Worm (Caenorhabditis elegans) whole organism, L4 larva: ENCODE results near the gene F07G11.2.
"Not testable (repeated sequence)": the region's sequence is repeated elsewhere in the genome, so short reads cannot be mapped to it uniquely, and the experiment has no call there.

Source experiments
- D1046.2 ChIP-seq: fragments of 200-800 bp; sonication (Bioruptor generic); IDR thresholded peaks from 2 replicates; pipeline ENCODE4 v1.3.6; 2022; ENCODE audit warnings: missing genetic modification characterization, missing compliant biosample characterization
- F26F4.8 ChIP-seq: fragments of 200-800 bp; sonication (Bioruptor generic); conservative IDR thresholded peaks from 2 replicates; pipeline ENCODE4 v1.3.6; 2022; ENCODE audit warnings: missing genetic modification characterization, missing compliant biosample characterization
- F44E2.7 ChIP-seq: fragments of 200-800 bp; sonication (Bioruptor generic); IDR thresholded peaks from 2 replicates; pipeline ENCODE4 v2.1.2; 2022; ENCODE audit warnings: missing genetic modification characterization, missing compliant biosample characterization
- R02D3.7 ChIP-seq: fragments of 150-350 bp; sonication (generic microtip); optimal IDR thresholded peaks from 3 replicates; lab custom pipeline; 2014; ENCODE audit warnings: missing biosample characterization, missing genetic modification characterization
- Y48G9A.11 ChIP-seq: fragments of 200-800 bp; sonication (Bioruptor generic); IDR thresholded peaks from 2 replicates; pipeline ENCODE4 v1.3.6; 2022; ENCODE audit warnings: missing genetic modification reagents, missing genetic modification characterization, missing compliant biosample characterization
- aha-1 ChIP-seq: fragments of 150-350 bp; peaks from one replicate; lab custom pipeline; 2014; ENCODE audit warnings: missing biosample characterization, missing genetic modification characterization
- attf-4 ChIP-seq: sonication (generic microtip); optimal IDR thresholded peaks from 3 replicates; lab custom pipeline; 2017; ENCODE audit warnings: missing biosample characterization, missing genetic modification characterization
- ceh-20 ChIP-seq: fragments of 200-800 bp; sonication (Bioruptor generic); IDR thresholded peaks from 2 replicates; pipeline ENCODE4 v1.3.6; 2022; ENCODE audit warnings: missing genetic modification reagents, missing genetic modification characterization, missing compliant biosample characterization
- ceh-28 ChIP-seq: fragments of 150-350 bp; optimal IDR thresholded peaks from 2 replicates; lab custom pipeline; 2014; ENCODE audit warnings: missing biosample characterization, missing genetic modification reagents, missing genetic modification characterization
- ceh-62 ChIP-seq: sonication (generic microtip); optimal IDR thresholded peaks from 2 replicates; lab custom pipeline; 2017; ENCODE audit warnings: missing biosample characterization, missing genetic modification characterization
- egl-27 ChIP-seq: sonication (generic microtip); optimal IDR thresholded peaks from 3 replicates; lab custom pipeline; 2017; ENCODE audit warnings: missing biosample characterization, missing genetic modification reagents, missing genetic modification characterization
- gei-8 ChIP-seq: fragments of 200-800 bp; sonication (Bioruptor generic); optimal IDR thresholded peaks from 2 replicates; lab custom pipeline; 2018; ENCODE audit warnings: mild to moderate bottlenecking, missing genetic modification characterization, missing compliant biosample characterization
- hif-1 ChIP-seq, 2 experiments: sonication (generic microtip); optimal IDR thresholded peaks; 2 replicates each; lab custom pipeline; 2016 to 2017; ENCODE audit warnings: missing compliant biosample characterization in 2 of 2, missing genetic modification characterization in 2 of 2, missing genetic modification reagents in 2 of 2, missing genotype in 2 of 2, mild to moderate bottlenecking in 1 of 2
- hlh-30 ChIP-seq: sonication (generic microtip); optimal IDR thresholded peaks from 2 replicates; lab custom pipeline; 2017; ENCODE audit warnings: antibody characterized with exemption, mild to moderate bottlenecking, missing genetic modification characterization, missing compliant biosample characterization; ENCODE audit not compliant: insufficient read depth
- lim-7 ChIP-seq: fragments of 200-800 bp; sonication (Bioruptor generic); IDR thresholded peaks from 2 replicates; pipeline ENCODE4 v1.3.6; 2022; ENCODE audit warnings: missing genetic modification characterization, missing compliant biosample characterization
- lin-29 ChIP-seq: fragments of 200-800 bp; sonication (Bioruptor generic); IDR thresholded peaks from 2 replicates; pipeline ENCODE4 v1.3.6; 2022; ENCODE audit warnings: missing genetic modification reagents, missing genetic modification characterization, missing compliant biosample characterization
- madf-5 ChIP-seq, 2 experiments: fragments of 200-800 bp; sonication (Bioruptor generic); IDR thresholded peaks; 2 replicates each; pipeline ENCODE4 v1.3.6; 2022; ENCODE audit warnings: missing compliant biosample characterization in 2 of 2, missing genetic modification characterization in 2 of 2
- mep-1 ChIP-seq: fragments of 150-350 bp; sonication (generic microtip); optimal IDR thresholded peaks from 3 replicates; lab custom pipeline; 2014; ENCODE audit warnings: missing biosample characterization, missing genetic modification characterization
- mes-2 ChIP-seq: sonication (generic microtip); optimal IDR thresholded peaks from 2 replicates; lab custom pipeline; 2016; ENCODE audit warnings: missing genotype, mild to moderate bottlenecking, missing genetic modification characterization, missing compliant biosample characterization; ENCODE audit not compliant: poor library complexity, severe bottlenecking
- mxl-3 ChIP-seq: fragments of 200-800 bp; sonication (Bioruptor generic); optimal IDR thresholded peaks from 2 replicates; lab custom pipeline; 2018; ENCODE audit warnings: mild to moderate bottlenecking, missing genetic modification characterization, missing compliant biosample characterization
- nhr-102 ChIP-seq: sonication (generic microtip); optimal IDR thresholded peaks from 2 replicates; lab custom pipeline; 2016; ENCODE audit warnings: mild to moderate bottlenecking, missing genetic modification characterization, moderate library complexity, missing compliant biosample characterization
- nhr-42 ChIP-seq: fragments of 200-800 bp; sonication (Bioruptor generic); IDR thresholded peaks from 2 replicates; pipeline ENCODE4 v1.3.6; 2022; ENCODE audit warnings: missing genetic modification characterization, missing compliant biosample characterization
- nhr-76 ChIP-seq: fragments of 150-350 bp; optimal IDR thresholded peaks from 2 replicates; lab custom pipeline; 2014; ENCODE audit warnings: missing biosample characterization, missing genetic modification characterization
- pha-4 ChIP-seq, 2 experiments: fragments of 150-350 bp in 1 of 2; fragments of 200-800 bp in 1 of 2; sonication (Bioruptor generic) in 1 of 2; IDR thresholded peaks in 1 of 2; optimal IDR thresholded peaks in 1 of 2; 2 replicates each; pipeline versions ENCODE4 v1.3.6 to Lab custom; 2014 to 2022; ENCODE audit warnings: missing genetic modification characterization in 2 of 2, missing genetic modification reagents in 2 of 2, missing biosample characterization in 1 of 2, missing compliant biosample characterization in 1 of 2
- pqm-1 ChIP-seq: sonication (generic microtip); optimal IDR thresholded peaks from 2 replicates; lab custom pipeline; 2017; ENCODE audit warnings: missing biosample characterization, missing genetic modification characterization
- sdz-12 ChIP-seq: fragments of 200-800 bp; sonication (Bioruptor generic); optimal IDR thresholded peaks from 2 replicates; lab custom pipeline; 2018; ENCODE audit warnings: mild to moderate bottlenecking, missing genetic modification characterization, missing compliant biosample characterization
- set-16 ChIP-seq: fragments of 200-800 bp; sonication (Bioruptor generic); IDR thresholded peaks from 2 replicates; pipeline ENCODE4 v1.3.6; 2022; ENCODE audit warnings: missing genetic modification reagents, missing genetic modification characterization, missing compliant biosample characterization
- skn-1 ChIP-seq: fragments of 150-350 bp; optimal IDR thresholded peaks from 2 replicates; lab custom pipeline; 2014; ENCODE audit warnings: missing biosample characterization, missing genetic modification characterization
- snpc-4 ChIP-seq: fragments of 150-350 bp; optimal IDR thresholded peaks from 2 replicates; lab custom pipeline; 2014; ENCODE audit warnings: missing biosample characterization, missing genetic modification characterization
- tag-97 ChIP-seq: fragments of 200-800 bp; sonication (Bioruptor generic); IDR thresholded peaks from 2 replicates; pipeline ENCODE4 v1.3.6; 2022; ENCODE audit warnings: missing genetic modification characterization, missing compliant biosample characterization
- vab-7 ChIP-seq: fragments of 200-800 bp; sonication (Bioruptor generic); IDR thresholded peaks from 2 replicates; pipeline ENCODE4 v1.3.6; 2022; ENCODE audit warnings: missing genetic modification reagents, missing genetic modification characterization, missing compliant biosample characterization
- zag-1 ChIP-seq: fragments of 150-350 bp; optimal IDR thresholded peaks from 2 replicates; lab custom pipeline; 2014; ENCODE audit warnings: missing biosample characterization, missing genetic modification characterization
- zip-11 ChIP-seq: fragments of 200-800 bp; sonication (Bioruptor generic); IDR thresholded peaks from 2 replicates; pipeline ENCODE4 v1.3.6; 2022; ENCODE audit warnings: missing genetic modification characterization, missing compliant biosample characterization
- ztf-11 ChIP-seq: fragments of 150-350 bp; optimal IDR thresholded peaks from 2 replicates; lab custom pipeline; 2014; ENCODE audit warnings: missing biosample characterization, missing genetic modification characterization
- ztf-7 ChIP-seq: fragments of 150-350 bp; optimal IDR thresholded peaks from 2 replicates; lab custom pipeline; 2014; ENCODE audit warnings: missing biosample characterization, missing genetic modification characterization

The F07G11.2 gene

DNA sequence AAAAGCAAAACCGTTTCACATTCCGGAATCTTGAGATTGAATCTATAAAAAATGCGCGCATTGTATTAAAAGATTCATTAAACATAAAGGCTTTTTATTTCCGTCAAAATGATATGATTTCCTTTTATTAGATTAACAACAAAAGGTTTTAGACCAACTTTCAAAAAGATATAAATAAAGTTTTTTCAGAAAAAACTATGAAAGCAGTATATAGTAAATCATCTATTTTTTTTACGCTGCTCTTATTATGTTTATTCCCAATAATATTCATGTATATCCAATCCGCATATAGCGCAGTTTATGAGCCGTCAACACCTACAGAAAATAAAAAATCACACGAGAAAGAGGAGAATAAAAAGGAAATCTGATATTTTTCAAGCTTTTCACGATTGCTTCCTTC lies at the start of gene F07G11.2:
Gene F07G11.2 (plus strand): TSS at position 301 of the 400 bp plus-strand sequence.
- not testable (repeated sequence) for TF ChIP-seq hif-1 (tag; optimal IDR thresholded peaks at IDR 0.05; lab: Kevin White, UChicago); nhr-76 (tag; lab: Kevin White, UChicago); Y48G9A.11 (GFP tag; lab: Robert Waterston, UW)

DNA sequence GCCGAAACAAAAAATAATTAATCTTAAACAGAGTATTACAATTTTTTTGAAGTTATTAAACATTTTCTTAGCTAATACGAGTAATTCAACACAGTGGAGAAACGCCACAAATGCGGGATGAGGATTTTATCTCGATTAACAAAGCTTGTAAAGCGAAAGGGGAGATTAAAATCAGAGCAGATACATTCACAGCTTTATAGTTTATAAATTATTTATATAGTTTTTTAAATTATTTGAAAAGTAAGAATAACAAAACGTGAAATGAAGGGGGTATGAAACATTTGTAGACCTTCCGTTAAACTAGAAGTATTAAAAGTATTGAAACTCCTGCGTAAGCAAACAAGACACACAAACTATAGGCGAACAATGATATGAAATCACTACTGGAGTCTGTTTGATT lies 49.5 kb upstream of the F07G11.2 start, which contains the start of gene C05C8.8:
Gene C05C8.8 (minus strand): TSS at position 101 of the 400 bp plus-strand sequence.
- TF ChIP-seq D1046.2 (GFP tag; lab: Robert Waterston, UW), result no peak
- TF ChIP-seq snpc-4 (tag; lab: Kevin White, UChicago), result no peak
- TF ChIP-seq egl-27 (tag; lab: Kevin White, UChicago), result no peak
- TF ChIP-seq mep-1 (tag; lab: Kevin White, UChicago), result no peak
- no peak for TF ChIP-seq mes-2 (tag; lab: Kevin White, UChicago)
- no peak for TF ChIP-seq gei-8 (GFP tag; lab: Kevin White, UChicago)
- TF ChIP-seq hlh-30, result no peak
- TF ChIP-seq ztf-11 (tag; lab: Kevin White, UChicago), result no peak
- TF ChIP-seq ztf-7 (tag; lab: Kevin White, UChicago), result no peak

DNA sequence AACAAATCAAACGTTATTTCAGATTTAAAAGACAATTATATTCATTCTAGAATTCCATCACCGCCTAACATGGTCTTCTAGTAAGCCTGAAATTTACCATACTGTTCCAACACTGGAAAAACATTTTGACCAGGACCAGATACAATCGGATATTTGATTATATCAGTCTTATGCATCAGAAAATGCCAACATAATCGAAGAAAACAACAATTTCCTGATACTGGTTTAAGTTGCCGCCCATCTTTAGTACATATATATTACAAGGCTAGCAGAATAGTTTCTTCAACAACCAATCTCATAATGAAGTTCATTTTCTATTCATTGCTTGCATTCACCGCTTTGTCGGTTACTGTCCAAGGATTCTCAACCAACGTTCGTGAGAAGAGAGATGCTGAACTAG lies 45.6 kb upstream of the F07G11.2 start, which contains the start of gene C13A2.12:
Gene C13A2.12 (plus strand): TSS at position 301 of the 400 bp plus-strand sequence.
- TF ChIP-seq pha-4 (GFP tag; IDR thresholded peaks at IDR 0.05; lab: Robert Waterston, UW) (no peak), pha-4 (tag; optimal IDR thresholded peaks at IDR 0.05; lab: Kevin White, UChicago) (no peak), R02D3.7 (tag; lab: Kevin White, UChicago) (no peak), vab-7 (GFP tag; lab: Robert Waterston, UW) (no peak), zip-11 (GFP tag; lab: Robert Waterston, UW) (no peak)

DNA sequence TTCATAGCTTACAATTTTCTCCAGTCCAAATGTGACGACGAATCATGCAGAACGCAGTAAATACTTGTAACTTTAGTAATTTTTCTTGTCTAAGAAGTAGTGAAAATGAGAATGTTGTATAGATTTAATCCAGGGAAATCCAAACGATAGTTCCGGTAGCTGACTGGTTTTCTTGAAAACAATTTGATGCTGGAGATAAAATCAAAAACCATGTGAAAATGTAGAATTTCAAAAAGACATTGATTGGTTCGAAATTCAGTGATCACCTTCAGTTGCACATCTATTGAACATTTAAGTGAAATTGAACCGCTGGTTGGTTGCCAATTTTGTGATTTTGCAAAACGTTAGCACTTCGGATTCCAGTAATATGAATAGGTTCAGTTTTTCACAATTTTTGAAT lies 40.6 kb upstream of the F07G11.2 start, which contains the start of gene C13A2.9:
Gene C13A2.9 (minus strand): TSS at position 101 of the 400 bp plus-strand sequence.
- TF ChIP-seq aha-1 (tag; lab: Kevin White, UChicago), result no peak

DNA sequence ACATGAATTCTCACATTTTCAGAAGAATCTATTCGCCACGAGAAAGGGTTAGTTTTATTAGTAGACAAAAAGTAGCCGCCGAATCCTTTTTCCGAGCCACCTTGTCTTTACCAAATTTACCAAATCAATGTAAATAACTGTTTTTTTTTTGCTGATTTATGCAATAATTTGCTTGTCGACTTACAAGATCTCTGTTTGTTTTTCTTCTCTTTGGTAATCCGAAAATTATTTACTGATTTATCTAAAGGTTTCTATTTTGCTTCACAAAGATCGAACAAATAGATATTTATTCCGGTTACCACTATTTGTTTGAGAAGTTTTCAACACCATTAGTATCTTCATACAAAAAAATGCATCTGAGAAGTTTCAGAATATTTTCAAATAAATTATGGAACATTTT lies 38.6 kb upstream of the F07G11.2 start, which contains the start of gene C13A2.7:
Gene C13A2.7 (plus strand): TSS at position 301 of the 400 bp plus-strand sequence.
- TF ChIP-seq pqm-1 (tag; lab: Kevin White, UChicago), result no peak
- no peak for TF ChIP-seq D1046.2 (GFP tag; lab: Robert Waterston, UW)
- TF ChIP-seq lin-29, result no peak
- no peak for TF ChIP-seq lim-7 (GFP tag; lab: Robert Waterston, UW)
- no peak for TF ChIP-seq skn-1 (tag; lab: Kevin White, UChicago)

DNA sequence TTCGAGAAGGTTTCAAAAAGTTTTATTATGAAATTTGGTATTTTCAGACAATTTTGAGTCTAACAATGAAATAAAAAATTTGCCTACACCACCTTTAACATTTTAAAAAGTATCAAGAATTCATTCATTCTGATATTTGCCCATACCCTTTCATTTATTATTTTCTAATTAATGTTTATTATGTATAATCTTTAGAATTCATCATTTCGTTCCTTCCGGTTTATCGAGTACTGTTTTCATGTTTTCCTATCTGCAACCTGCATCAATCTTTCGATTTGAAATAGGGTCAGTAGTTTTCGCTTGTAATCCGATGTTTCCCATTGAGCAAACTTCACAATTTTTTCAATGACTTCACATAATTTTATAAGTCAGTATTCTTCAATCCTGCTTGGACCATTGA lies 35.2 kb upstream of the F07G11.2 start, which contains the start of gene C13A2.6:
Gene C13A2.6 (plus strand): TSS at position 301 of the 400 bp plus-strand sequence.
- TF ChIP-seq mxl-3 (GFP tag; lab: Kevin White, UChicago), result no peak
- no peak for TF ChIP-seq sdz-12 (GFP tag; lab: Kevin White, UChicago)
- TF ChIP-seq R02D3.7 (tag; lab: Kevin White, UChicago), result no peak
- TF ChIP-seq nhr-102 (tag; lab: Kevin White, UChicago), result no peak
- TF ChIP-seq madf-5 (GFP tag; IDR thresholded peaks at IDR 0.05; lab: Robert Waterston, UW), result no peak
- no peak for TF ChIP-seq ceh-28 (tag; lab: Kevin White, UChicago)
- TF ChIP-seq F44E2.7, result no peak
- TF ChIP-seq ztf-11 (tag; lab: Kevin White, UChicago), result no peak
- no peak for TF ChIP-seq zag-1
- TF ChIP-seq ceh-20 (GFP tag; lab: Robert Waterston, UW), result no peak
- no peak for TF ChIP-seq ceh-62 (tag; lab: Kevin White, UChicago)
- TF ChIP-seq hlh-30, result no peak
- no peak for TF ChIP-seq attf-4 (tag; lab: Kevin White, UChicago)
- TF ChIP-seq tag-97 (GFP tag; lab: Robert Waterston, UW), result no peak
- TF ChIP-seq set-16 (GFP tag; lab: Robert Waterston, UW), result no peak
- TF ChIP-seq nhr-42, result no peak
- TF ChIP-seq F26F4.8 (GFP tag; lab: Robert Waterston, UW), result no peak
